Worm (Caenorhabditis elegans) whole organism, early embryonic: ENCODE measurements around the gene F56B3.11.

ENCODE experiments used
- B0310.2 ChIP-seq: sonication (generic microtip); optimal IDR thresholded peaks from 2 replicates; lab custom pipeline; 2016; ENCODE audit warnings: mild to moderate bottlenecking, missing genetic modification characterization, missing compliant biosample characterization
- F13C5.2 ChIP-seq: sonication (generic microtip); optimal IDR thresholded peaks from 2 replicates; lab custom pipeline; 2017; ENCODE audit warnings: mild to moderate bottlenecking, missing genetic modification characterization, inconsistent platforms, missing compliant biosample characterization
- aly-1 ChIP-seq: sonication (generic microtip); optimal IDR thresholded peaks from 2 replicates; lab custom pipeline; 2016; ENCODE audit warnings: missing genetic modification characterization, missing compliant biosample characterization
- ceh-36 ChIP-seq: sonication (generic microtip); optimal IDR thresholded peaks from 2 replicates; lab custom pipeline; 2016; ENCODE audit warnings: missing genetic modification characterization, inconsistent platforms, missing compliant biosample characterization
- ets-7 ChIP-seq: sonication (generic microtip); optimal IDR thresholded peaks from 2 replicates; lab custom pipeline; 2016; ENCODE audit warnings: missing genotype, missing genetic modification characterization, missing compliant biosample characterization
- flt-1 ChIP-seq: fragments of 200-800 bp; sonication (Bioruptor generic); IDR thresholded peaks from 2 replicates; pipeline ENCODE4 v1.3.6; 2022; ENCODE audit warnings: missing genetic modification characterization, missing compliant biosample characterization
- hmg-4 ChIP-seq: fragments of 200-800 bp; sonication (Bioruptor generic); optimal IDR thresholded peaks from 2 replicates; lab custom pipeline; 2018; ENCODE audit warnings: mild to moderate bottlenecking, missing genetic modification characterization, missing compliant biosample characterization
- hnd-1 ChIP-seq: sonication (generic microtip); optimal IDR thresholded peaks from 2 replicates; lab custom pipeline; 2016; ENCODE audit warnings: missing genetic modification characterization, missing compliant biosample characterization
- pes-1 ChIP-seq: fragments of 200-800 bp; sonication (Bioruptor generic); IDR thresholded peaks from 2 replicates; pipeline ENCODE4 v1.3.6; 2022; ENCODE audit warnings: missing genetic modification reagents, missing genetic modification characterization, missing compliant biosample characterization
- scrt-1 ChIP-seq: fragments of 200-800 bp; sonication (Bioruptor generic); IDR thresholded peaks from 2 replicates; pipeline ENCODE4 v1.3.6; 2022; ENCODE audit warnings: missing genetic modification characterization, missing compliant biosample characterization
- sea-1 ChIP-seq: fragments of 200-800 bp; sonication (Bioruptor generic); conservative IDR thresholded peaks from 2 replicates; pipeline ENCODE4 v1.3.6; 2022; ENCODE audit warnings: missing genetic modification characterization, missing compliant biosample characterization
- tbx-11 ChIP-seq: fragments of 200-800 bp; sonication (Bioruptor generic); IDR thresholded peaks from 2 replicates; pipeline ENCODE4 v1.3.6; 2022; ENCODE audit warnings: missing genetic modification characterization, missing compliant biosample characterization
- tra-4 ChIP-seq: sonication (generic microtip); optimal IDR thresholded peaks from 2 replicates; lab custom pipeline; 2017; ENCODE audit warnings: missing genetic modification characterization, missing compliant biosample characterization

- TF ChIP-seq ets-7 (no peak), hnd-1 (tag; lab: Kevin White, UChicago) (no peak), sea-1 (GFP tag; lab: Robert Waterston, UW) (no peak), tbx-11 (no peak), hmg-4 (GFP tag; lab: Kevin White, UChicago) (no peak), scrt-1 (GFP tag; lab: Robert Waterston, UW) (no peak), tra-4 (no peak), pes-1 (no peak), ceh-36 (tag; lab: Kevin White, UChicago) (no peak), B0310.2 (tag; lab: Kevin White, UChicago) (no peak), F13C5.2 (tag; lab: Kevin White, UChicago) (no peak), flt-1 (GFP tag; lab: Robert Waterston, UW) (no peak), aly-1 (tag; lab: Kevin White, UChicago) (no peak)
Measured at ce11 chrIV:829691-830090, 33.3 kb upstream of the F56B3.11 start.
